Worm (Caenorhabditis elegans) whole organism, L2 larva: ENCODE measurements around the gene atf-7.
A peak's percentile ranks its signal among the peaks of the same experiment; 100 is the strongest.

ENCODE experiments used
- C34F6.9 ChIP-seq: fragments of 150-350 bp; optimal IDR thresholded peaks from 2 replicates; lab custom pipeline; 2014; ENCODE audit warnings: missing biosample characterization, missing genetic modification characterization
- F13H6.1 ChIP-seq: sonication (generic microtip); optimal IDR thresholded peaks from 2 replicates; lab custom pipeline; 2016; ENCODE audit warnings: missing genetic modification characterization, missing compliant biosample characterization
- R02D3.7 ChIP-seq: fragments of 150-350 bp; optimal IDR thresholded peaks from 2 replicates; lab custom pipeline; 2014; ENCODE audit warnings: missing biosample characterization, missing genetic modification characterization
- ZK546.5 ChIP-seq: sonication (generic microtip); optimal IDR thresholded peaks from 2 replicates; lab custom pipeline; 2017; ENCODE audit warnings: missing biosample characterization, missing genetic modification characterization
- alr-1 ChIP-seq: fragments of 150-350 bp; optimal IDR thresholded peaks from 2 replicates; lab custom pipeline; 2014; ENCODE audit warnings: missing biosample characterization, missing genetic modification characterization
- ama-1 ChIP-seq: fragments of 150-350 bp; optimal IDR thresholded peaks from 2 replicates; lab custom pipeline; 2018; ENCODE audit warnings: inconsistent platforms
- blmp-1 ChIP-seq: sonication (generic microtip); optimal IDR thresholded peaks from 2 replicates; lab custom pipeline; 2017; ENCODE audit warnings: missing genetic modification characterization, mild to moderate bottlenecking, missing compliant biosample characterization, antibody characterized with exemption, moderate library complexity; ENCODE audit not compliant: insufficient read depth
- ceh-16 ChIP-seq: fragments of 150-350 bp; optimal IDR thresholded peaks from 2 replicates; lab custom pipeline; 2014; ENCODE audit warnings: missing biosample characterization, missing genetic modification characterization
- ceh-82 ChIP-seq: fragments of 150-350 bp; optimal IDR thresholded peaks from 2 replicates; lab custom pipeline; 2014; ENCODE audit warnings: missing biosample characterization, missing genetic modification characterization
- crh-2 ChIP-seq: sonication (generic microtip); optimal IDR thresholded peaks from 2 replicates; lab custom pipeline; 2017; ENCODE audit warnings: missing biosample characterization, missing genetic modification characterization
- dmd-4 ChIP-seq: sonication (generic microtip); optimal IDR thresholded peaks from 2 replicates; lab custom pipeline; 2017; ENCODE audit warnings: missing biosample characterization, missing genetic modification characterization
- egl-27 ChIP-seq: sonication (generic microtip); optimal IDR thresholded peaks from 3 replicates; lab custom pipeline; 2017; ENCODE audit warnings: missing biosample characterization, missing genetic modification reagents, missing genetic modification characterization
- elt-1 ChIP-seq: fragments of 150-350 bp; optimal IDR thresholded peaks from 2 replicates; lab custom pipeline; 2014; ENCODE audit warnings: missing biosample characterization, missing genetic modification characterization
- elt-3 ChIP-seq: sonication (generic microtip); optimal IDR thresholded peaks from 2 replicates; lab custom pipeline; 2017; ENCODE audit warnings: missing biosample characterization, missing genetic modification characterization
- fos-1 ChIP-seq: fragments of 150-350 bp; optimal IDR thresholded peaks from 2 replicates; lab custom pipeline; 2014; ENCODE audit warnings: missing biosample characterization, missing genetic modification characterization
- lin-13 ChIP-seq: fragments of 150-350 bp; optimal IDR thresholded peaks from 2 replicates; lab custom pipeline; 2014; ENCODE audit warnings: missing biosample characterization, missing genetic modification reagents, missing genetic modification characterization
- lin-39 ChIP-seq: fragments of 150-350 bp; optimal IDR thresholded peaks from 2 replicates; lab custom pipeline; 2014; ENCODE audit warnings: missing biosample characterization, missing genetic modification reagents, missing genetic modification characterization
- lsy-2 ChIP-seq, 2 experiments: fragments of 150-350 bp in 1 of 2; sonication (generic microtip) in 1 of 2; optimal IDR thresholded peaks; 2 replicates each; lab custom pipeline; 2014 to 2017; ENCODE audit warnings: missing biosample characterization in 2 of 2, missing genetic modification characterization in 2 of 2
- mab-5 ChIP-seq: fragments of 150-350 bp; optimal IDR thresholded peaks from 2 replicates; lab custom pipeline; 2014; ENCODE audit warnings: missing biosample characterization, missing genetic modification characterization
- mbf-1 ChIP-seq: sonication (generic microtip); optimal IDR thresholded peaks from 2 replicates; lab custom pipeline; 2017; ENCODE audit warnings: missing biosample characterization, missing genetic modification characterization
- nhr-10 ChIP-seq: sonication (generic microtip); optimal IDR thresholded peaks from 2 replicates; lab custom pipeline; 2017; ENCODE audit warnings: missing biosample characterization, missing genetic modification characterization
- nhr-11 ChIP-seq: fragments of 150-350 bp; optimal IDR thresholded peaks from 2 replicates; lab custom pipeline; 2014; ENCODE audit warnings: missing biosample characterization, missing genetic modification characterization
- nhr-12 ChIP-seq: fragments of 150-350 bp; optimal IDR thresholded peaks from 2 replicates; lab custom pipeline; 2014; ENCODE audit warnings: missing biosample characterization, missing genetic modification characterization
- nhr-129 ChIP-seq: fragments of 150-350 bp; optimal IDR thresholded peaks from 2 replicates; lab custom pipeline; 2014; ENCODE audit warnings: missing biosample characterization, missing genetic modification characterization
- nhr-21 ChIP-seq: fragments of 150-350 bp; optimal IDR thresholded peaks from 2 replicates; lab custom pipeline; 2014; ENCODE audit warnings: missing biosample characterization, missing genetic modification characterization
- nhr-237 ChIP-seq: fragments of 150-350 bp; optimal IDR thresholded peaks from 2 replicates; lab custom pipeline; 2014; ENCODE audit warnings: missing biosample characterization, missing genetic modification characterization
- nhr-6 ChIP-seq: fragments of 150-350 bp; optimal IDR thresholded peaks from 2 replicates; lab custom pipeline; 2014; ENCODE audit warnings: missing biosample characterization, missing genetic modification characterization
- nhr-77 ChIP-seq: fragments of 150-350 bp; optimal IDR thresholded peaks from 2 replicates; lab custom pipeline; 2014; ENCODE audit warnings: missing biosample characterization, missing genetic modification characterization
- peb-1 ChIP-seq: fragments of 150-350 bp; optimal IDR thresholded peaks from 2 replicates; lab custom pipeline; 2014; ENCODE audit warnings: missing biosample characterization, missing genetic modification characterization
- sem-4 ChIP-seq: fragments of 150-350 bp; optimal IDR thresholded peaks from 2 replicates; lab custom pipeline; 2014; ENCODE audit warnings: missing biosample characterization, missing genetic modification reagents, missing genetic modification characterization
- skn-1 ChIP-seq: sonication (generic microtip); optimal IDR thresholded peaks from 2 replicates; lab custom pipeline; 2017; ENCODE audit warnings: missing biosample characterization, missing genetic modification characterization
- sma-3 ChIP-seq: sonication (generic microtip); optimal IDR thresholded peaks from 2 replicates; lab custom pipeline; 2016; ENCODE audit warnings: missing genetic modification reagents, missing genetic modification characterization, missing compliant biosample characterization
- sma-9 ChIP-seq, 2 experiments: fragments of 150-350 bp in 1 of 2; sonication (generic microtip) in 1 of 2; optimal IDR thresholded peaks; 2 replicates each; lab custom pipeline; 2014 to 2016; ENCODE audit warnings: missing genetic modification characterization in 2 of 2, mild to moderate bottlenecking in 1 of 2, missing biosample characterization in 1 of 2, missing compliant biosample characterization in 1 of 2, missing genetic modification reagents in 1 of 2, moderate library complexity in 1 of 2
- snpc-4 ChIP-seq: fragments of 150-350 bp; optimal IDR thresholded peaks from 2 replicates; lab custom pipeline; 2014; ENCODE audit warnings: missing biosample characterization, missing genetic modification characterization
- unc-39 ChIP-seq: fragments of 150-350 bp; optimal IDR thresholded peaks from 2 replicates; lab custom pipeline; 2014; ENCODE audit warnings: missing biosample characterization, missing genetic modification characterization
- unc-55 ChIP-seq: fragments of 150-350 bp; sonication (generic microtip); optimal IDR thresholded peaks from 3 replicates; lab custom pipeline; 2014; ENCODE audit warnings: missing biosample characterization, missing genetic modification reagents, missing genetic modification characterization
- unc-62 ChIP-seq: fragments of 150-350 bp; optimal IDR thresholded peaks from 2 replicates; lab custom pipeline; 2014; ENCODE audit warnings: missing biosample characterization, missing genetic modification reagents, missing genetic modification characterization
- ztf-1 ChIP-seq: fragments of 200-800 bp; sonication (Bioruptor generic); conservative IDR thresholded peaks from 2 replicates; pipeline ENCODE4 v1.3.6; 2022; ENCODE audit warnings: missing genetic modification characterization, missing compliant biosample characterization

The atf-7 gene

ce11 chrIII:4487271-4487670, 11.6 kb downstream of the atf-7 start:
- TF ChIP-seq C34F6.9 (tag; lab: Kevin White, UChicago) = peak; percentile 20
- TF ChIP-seq nhr-21 (tag; lab: Kevin White, UChicago) = peak; percentile 36
- TF ChIP-seq snpc-4 = no peak
- peak in 1 of 2 experiments; percentile 30 for TF ChIP-seq lsy-2 (tag; optimal IDR thresholded peaks at IDR 0.05; lab: Kevin White, UChicago)

ce11 chrIII:4482986-4483385, 15.9 kb downstream of the atf-7 start:
- TF ChIP-seq ztf-1 (GFP tag; lab: Robert Waterston, UW) (no peak), sma-3 (GFP tag; lab: Kevin White, UChicago) (no peak), nhr-11 (no peak), lin-13 (GFP tag; lab: Kevin White, UChicago) (no peak), ceh-16 (tag; lab: Kevin White, UChicago) (no peak), F13H6.1 (tag; lab: Kevin White, UChicago) (no peak), sem-4 (tag; lab: Kevin White, UChicago) (no peak), nhr-10 (tag; lab: Kevin White, UChicago) (no peak), peb-1 (tag; lab: Kevin White, UChicago) (no peak), sma-9 (GFP tag; optimal IDR thresholded peaks at IDR 0.05; lab: Kevin White, UChicago) (no peak), sma-9 (tag; optimal IDR thresholded peaks at IDR 0.05; lab: Kevin White, UChicago) (no peak), unc-62 (GFP tag; lab: Kevin White, UChicago) (no peak), C34F6.9 (tag; lab: Kevin White, UChicago) (no peak), lin-39 (tag; lab: Kevin White, UChicago) (no peak), nhr-77 (tag; lab: Kevin White, UChicago) (no peak), nhr-12 (tag; lab: Kevin White, UChicago) (no peak), egl-27 (tag; lab: Kevin White, UChicago) (no peak), mab-5 (tag; lab: Kevin White, UChicago) (no peak)

- TF ChIP-seq ama-1 = no peak
- no peak for TF ChIP-seq F13H6.1 (tag; lab: Kevin White, UChicago)
- no peak for TF ChIP-seq unc-55 (GFP tag; lab: Kevin White, UChicago)
- no peak for TF ChIP-seq nhr-12 (tag; lab: Kevin White, UChicago)
- no peak for TF ChIP-seq lin-13 (GFP tag; lab: Kevin White, UChicago)
- TF ChIP-seq alr-1 = no peak
- TF ChIP-seq unc-39 (tag; lab: Kevin White, UChicago) = no peak
- no peak for TF ChIP-seq R02D3.7 (tag; lab: Kevin White, UChicago)
- no peak for TF ChIP-seq nhr-11
- TF ChIP-seq C34F6.9 (tag; lab: Kevin White, UChicago) = no peak
- TF ChIP-seq fos-1 = no peak
- no peak for TF ChIP-seq peb-1 (tag; lab: Kevin White, UChicago)
- no peak for TF ChIP-seq skn-1 (tag; lab: Kevin White, UChicago)
- TF ChIP-seq nhr-129 (tag; lab: Kevin White, UChicago) = no peak
- TF ChIP-seq sma-9 (GFP tag; optimal IDR thresholded peaks at IDR 0.05; lab: Kevin White, UChicago) = no peak
- TF ChIP-seq sma-9 (tag; optimal IDR thresholded peaks at IDR 0.05; lab: Kevin White, UChicago) = no peak
- no peak for TF ChIP-seq egl-27 (tag; lab: Kevin White, UChicago)
- TF ChIP-seq dmd-4 = no peak
Measured at ce11 chrIII:4481787-4482186, 17.1 kb downstream of the atf-7 start.

- TF ChIP-seq ceh-82 (tag; lab: Kevin White, UChicago) (no peak), mbf-1 (tag; lab: Kevin White, UChicago) (no peak), nhr-21 (tag; lab: Kevin White, UChicago) (no peak), R02D3.7 (tag; lab: Kevin White, UChicago) (no peak), egl-27 (tag; lab: Kevin White, UChicago) (no peak), snpc-4 (no peak), ztf-1 (GFP tag; lab: Robert Waterston, UW) (no peak), ZK546.5 (no peak)
Measured at ce11 chrIII:4477472-4477871, 21.4 kb downstream of the atf-7 start, which contains the start of gene ins-17. Gene ins-17 (minus strand): TSS chrIII:4477572.

ce11 chrIII:4476806-4477205, 22.0 kb downstream of the atf-7 start:
- TF ChIP-seq sem-4 (tag; lab: Kevin White, UChicago) = no peak
- TF ChIP-seq elt-3 (tag; lab: Kevin White, UChicago) = no peak
- no peak for TF ChIP-seq nhr-11
- no peak for TF ChIP-seq nhr-237 (tag; lab: Kevin White, UChicago)
- no peak for TF ChIP-seq blmp-1 (tag; lab: Kevin White, UChicago)
- no peak for TF ChIP-seq lin-39 (tag; lab: Kevin White, UChicago)
- TF ChIP-seq lsy-2 (tag; optimal IDR thresholded peaks at IDR 0.05; lab: Kevin White, UChicago) = no peak
- no peak for TF ChIP-seq lin-13 (GFP tag; lab: Kevin White, UChicago)
- TF ChIP-seq sma-9 (GFP tag; optimal IDR thresholded peaks at IDR 0.05; lab: Kevin White, UChicago) = no peak
- TF ChIP-seq sma-9 (tag; optimal IDR thresholded peaks at IDR 0.05; lab: Kevin White, UChicago) = no peak
- no peak for TF ChIP-seq nhr-77 (tag; lab: Kevin White, UChicago)
- no peak for TF ChIP-seq crh-2 (tag; lab: Kevin White, UChicago)
- no peak for TF ChIP-seq mbf-1 (tag; lab: Kevin White, UChicago)
- TF ChIP-seq elt-1 (tag; lab: Kevin White, UChicago) = no peak
- TF ChIP-seq ceh-16 (tag; lab: Kevin White, UChicago) = no peak
- TF ChIP-seq nhr-12 (tag; lab: Kevin White, UChicago) = no peak
- TF ChIP-seq nhr-21 (tag; lab: Kevin White, UChicago) = no peak
- no peak for TF ChIP-seq nhr-6 (tag; lab: Kevin White, UChicago)
